Worm (Caenorhabditis elegans) whole organism, young adult: Measurements from ENCODE around the gene F11A10.5.
A peak's percentile ranks its signal among the peaks of the same experiment; 100 is the strongest.

Experiments
- B0336.3 ChIP-seq: fragments of 200-800 bp; sonication (Bioruptor generic); IDR thresholded peaks from 2 replicates; pipeline ENCODE4 v1.3.6; 2022; ENCODE audit warnings: missing genetic modification characterization, missing compliant biosample characterization
- C17E4.6 ChIP-seq: fragments of 200-800 bp; sonication (Bioruptor generic); IDR thresholded peaks from 2 replicates; pipeline ENCODE4 v1.3.6; 2022; ENCODE audit warnings: missing genetic modification reagents, missing genetic modification characterization, missing compliant biosample characterization
- D2030.7 ChIP-seq: fragments of 200-800 bp; sonication (Bioruptor generic); IDR thresholded peaks from 2 replicates; pipeline ENCODE4 v1.3.6; 2022; ENCODE audit warnings: missing genetic modification reagents, missing genetic modification characterization, missing compliant biosample characterization
- F10E7.11 ChIP-seq: sonication (generic microtip); optimal IDR thresholded peaks from 2 replicates; lab custom pipeline; 2017; ENCODE audit warnings: mild to moderate bottlenecking, missing genetic modification characterization, moderate library complexity, missing compliant biosample characterization
- F22D6.2 ChIP-seq: sonication (generic microtip); optimal IDR thresholded peaks from 2 replicates; lab custom pipeline; 2016; ENCODE audit warnings: mild to moderate bottlenecking, missing genetic modification characterization, missing compliant biosample characterization
- F52B5.7 ChIP-seq: sonication (generic microtip); optimal IDR thresholded peaks from 2 replicates; lab custom pipeline; 2016; ENCODE audit warnings: mild to moderate bottlenecking, missing genetic modification characterization, missing compliant biosample characterization
- F55B11.4 ChIP-seq: sonication (generic microtip); optimal IDR thresholded peaks from 2 replicates; lab custom pipeline; 2016; ENCODE audit warnings: missing compliant biosample characterization, missing genetic modification characterization, borderline replicate concordance; ENCODE audit not compliant: insufficient read depth
- Y53G8AR.9 ChIP-seq: fragments of 200-800 bp; sonication (Bioruptor generic); conservative IDR thresholded peaks from 2 replicates; pipeline ENCODE4 v1.3.6; 2022; ENCODE audit warnings: missing genetic modification reagents, missing genetic modification characterization, missing compliant biosample characterization
- Y56A3A.18 ChIP-seq: fragments of 200-800 bp; sonication (Bioruptor generic); IDR thresholded peaks from 2 replicates; pipeline ENCODE4 v1.3.6; 2022; ENCODE audit warnings: missing genetic modification reagents, missing genetic modification characterization, missing compliant biosample characterization
- Y95B8A.8 ChIP-seq: fragments of 200-800 bp; sonication (Bioruptor generic); IDR thresholded peaks from 2 replicates; pipeline ENCODE4 v1.3.6; 2022; ENCODE audit warnings: missing genetic modification reagents, missing genetic modification characterization, missing compliant biosample characterization
- ZK185.1 ChIP-seq: sonication (generic microtip); optimal IDR thresholded peaks from 2 replicates; lab custom pipeline; 2016; ENCODE audit warnings: mild to moderate bottlenecking, missing genetic modification characterization, missing compliant biosample characterization; ENCODE audit not compliant: poor library complexity, severe bottlenecking
- athp-1 ChIP-seq: sonication (generic microtip); optimal IDR thresholded peaks from 2 replicates; lab custom pipeline; 2017; ENCODE audit warnings: mild to moderate bottlenecking, missing genetic modification characterization, missing compliant biosample characterization
- attf-5 ChIP-seq: fragments of 200-800 bp; sonication (Bioruptor generic); optimal IDR thresholded peaks from 2 replicates; lab custom pipeline; 2018; ENCODE audit warnings: mild to moderate bottlenecking, missing genetic modification characterization, missing compliant biosample characterization
- ceh-40 ChIP-seq: fragments of 200-800 bp; sonication (Bioruptor generic); IDR thresholded peaks from 2 replicates; pipeline ENCODE4 v1.3.6; 2022; ENCODE audit warnings: missing genetic modification characterization, missing compliant biosample characterization
- ceh-58 ChIP-seq: fragments of 200-800 bp; sonication (Bioruptor generic); IDR thresholded peaks from 2 replicates; pipeline ENCODE4 v1.3.6; 2022; ENCODE audit warnings: missing genetic modification characterization, missing compliant biosample characterization
- die-1 ChIP-seq: sonication (generic microtip); optimal IDR thresholded peaks from 2 replicates; lab custom pipeline; 2016; ENCODE audit warnings: missing genotype, mild to moderate bottlenecking, missing genetic modification characterization, missing compliant biosample characterization
- dox-1 ChIP-seq: fragments of 200-800 bp; sonication (Bioruptor generic); IDR thresholded peaks from 2 replicates; pipeline ENCODE4 v1.3.6; 2022; ENCODE audit warnings: missing genetic modification reagents, missing genetic modification characterization, missing compliant biosample characterization
- dpl-1 ChIP-seq: fragments of 150-350 bp; optimal IDR thresholded peaks from 2 replicates; lab custom pipeline; 2014; ENCODE audit warnings: missing biosample characterization, missing genetic modification reagents, missing genetic modification characterization
- efl-1 ChIP-seq: fragments of 150-350 bp; optimal IDR thresholded peaks from 2 replicates; lab custom pipeline; 2014; ENCODE audit warnings: missing biosample characterization, missing genetic modification reagents, missing genetic modification characterization
- egl-44 ChIP-seq: fragments of 200-800 bp; sonication (Bioruptor generic); IDR thresholded peaks from 2 replicates; pipeline ENCODE4 v1.3.6; 2022; ENCODE audit warnings: missing genetic modification reagents, missing genetic modification characterization, missing compliant biosample characterization
- hrde-1 ChIP-seq: sonication (generic microtip); optimal IDR thresholded peaks from 2 replicates; lab custom pipeline; 2016; ENCODE audit warnings: missing genetic modification characterization, mild to moderate bottlenecking, missing compliant biosample characterization, moderate library complexity, missing genotype, missing genetic modification reagents, borderline replicate concordance
- hsf-1 ChIP-seq: fragments of 200-800 bp; sonication (Bioruptor generic); IDR thresholded peaks from 2 replicates; pipeline ENCODE4 v1.3.6; 2022; ENCODE audit warnings: missing genetic modification reagents, missing genetic modification characterization, missing compliant biosample characterization
- lag-1 ChIP-seq: fragments of 200-800 bp; sonication (Bioruptor generic); IDR thresholded peaks from 2 replicates; pipeline ENCODE4 v1.3.6; 2022; ENCODE audit warnings: missing genetic modification reagents, missing genetic modification characterization, missing compliant biosample characterization
- let-607 ChIP-seq, 2 experiments: fragments of 200-800 bp in 1 of 2; sonication (Bioruptor generic) in 1 of 2; sonication (generic microtip) in 1 of 2; optimal IDR thresholded peaks; 2 replicates each; lab custom pipeline; 2016 to 2018; ENCODE audit warnings: mild to moderate bottlenecking in 2 of 2, missing compliant biosample characterization in 2 of 2, missing genetic modification characterization in 2 of 2, moderate library complexity in 2 of 2, missing genotype in 1 of 2
- lin-26 ChIP-seq: fragments of 200-800 bp; sonication (Bioruptor generic); IDR thresholded peaks from 2 replicates; pipeline ENCODE4 v1.3.6; 2022; ENCODE audit warnings: missing genetic modification reagents, missing genetic modification characterization, missing compliant biosample characterization
- lin-40 ChIP-seq: sonication (generic microtip); optimal IDR thresholded peaks from 2 replicates; lab custom pipeline; 2016; ENCODE audit warnings: missing genetic modification characterization, mild to moderate bottlenecking, missing compliant biosample characterization, missing genotype, missing genetic modification reagents
- lin-54 ChIP-seq: fragments of 200-800 bp; sonication (Bioruptor generic); optimal IDR thresholded peaks from 2 replicates; lab custom pipeline; 2018; ENCODE audit warnings: mild to moderate bottlenecking, missing genetic modification characterization, missing compliant biosample characterization
- lsl-1 ChIP-seq: fragments of 200-800 bp; sonication (Bioruptor generic); optimal IDR thresholded peaks from 2 replicates; lab custom pipeline; 2018; ENCODE audit warnings: mild to moderate bottlenecking, missing genetic modification characterization, moderate library complexity, missing compliant biosample characterization
- madf-10 ChIP-seq: sonication (generic microtip); optimal IDR thresholded peaks from 2 replicates; lab custom pipeline; 2016; ENCODE audit warnings: mild to moderate bottlenecking, missing genetic modification characterization, missing compliant biosample characterization
- mel-28 ChIP-seq: sonication (generic microtip); optimal IDR thresholded peaks from 2 replicates; lab custom pipeline; 2016; ENCODE audit warnings: borderline replicate concordance, mild to moderate bottlenecking, missing genetic modification characterization, missing compliant biosample characterization
- nfyb-1 ChIP-seq: fragments of 200-800 bp; sonication (Bioruptor generic); IDR thresholded peaks from 2 replicates; pipeline ENCODE4 v1.3.6; 2022; ENCODE audit warnings: missing genetic modification reagents, missing genetic modification characterization, missing compliant biosample characterization
- nhr-90 ChIP-seq: sonication (generic microtip); optimal IDR thresholded peaks from 2 replicates; lab custom pipeline; 2016; ENCODE audit warnings: missing genotype, mild to moderate bottlenecking, missing genetic modification characterization, missing compliant biosample characterization
- pha-4 ChIP-seq: fragments of 150-350 bp; sonication (generic microtip); optimal IDR thresholded peaks from 2 replicates; lab custom pipeline; 2014; ENCODE audit warnings: missing biosample characterization, missing genetic modification reagents, missing genetic modification characterization
- sdz-38 ChIP-seq: sonication (generic microtip); optimal IDR thresholded peaks from 2 replicates; lab custom pipeline; 2016; ENCODE audit warnings: missing genotype, missing genetic modification characterization, missing compliant biosample characterization
- snpc-1.1 ChIP-seq: sonication (generic microtip); optimal IDR thresholded peaks from 2 replicates; lab custom pipeline; 2017; ENCODE audit warnings: missing genetic modification characterization, mild to moderate bottlenecking, missing compliant biosample characterization, antibody characterized with exemption, moderate library complexity, missing genotype, missing genetic modification reagents; ENCODE audit not compliant: insufficient read depth
- sptf-2 ChIP-seq: fragments of 200-800 bp; sonication (Bioruptor generic); optimal IDR thresholded peaks from 2 replicates; lab custom pipeline; 2018; ENCODE audit warnings: mild to moderate bottlenecking, missing genetic modification characterization, missing compliant biosample characterization
- tbp1 ChIP-seq: fragments of 200-800 bp; sonication (Bioruptor generic); optimal IDR thresholded peaks from 2 replicates; lab custom pipeline; 2018; ENCODE audit warnings: mild to moderate bottlenecking, missing genetic modification characterization, missing compliant biosample characterization
- tbx-9 ChIP-seq: sonication (generic microtip); optimal IDR thresholded peaks from 2 replicates; lab custom pipeline; 2016; ENCODE audit warnings: borderline replicate concordance, missing genetic modification characterization, inconsistent platforms, missing compliant biosample characterization
- zim-3 ChIP-seq: sonication (generic microtip); optimal IDR thresholded peaks from 2 replicates; lab custom pipeline; 2017; ENCODE audit warnings: mild to moderate bottlenecking, missing genetic modification characterization, moderate library complexity, missing compliant biosample characterization
- ztf-18 ChIP-seq: sonication (generic microtip); optimal IDR thresholded peaks from 2 replicates; lab custom pipeline; 2016; ENCODE audit warnings: missing genotype, mild to moderate bottlenecking, missing genetic modification characterization, missing compliant biosample characterization
- ztf-22 ChIP-seq: fragments of 200-800 bp; sonication (Bioruptor generic); optimal IDR thresholded peaks from 2 replicates; lab custom pipeline; 2018; ENCODE audit warnings: mild to moderate bottlenecking, missing genetic modification characterization, moderate library complexity, missing compliant biosample characterization
- ztf-28 ChIP-seq: fragments of 200-800 bp; sonication (Bioruptor generic); IDR thresholded peaks from 2 replicates; pipeline ENCODE4 v1.3.6; 2022; ENCODE audit warnings: missing genetic modification reagents, missing genetic modification characterization, missing compliant biosample characterization
- ztf-3 ChIP-seq: fragments of 200-800 bp; sonication (Bioruptor generic); optimal IDR thresholded peaks from 2 replicates; lab custom pipeline; 2018; ENCODE audit warnings: mild to moderate bottlenecking, missing genetic modification characterization, missing compliant biosample characterization
- ztf-6 ChIP-seq: fragments of 200-800 bp; sonication (Bioruptor generic); IDR thresholded peaks from 2 replicates; pipeline ENCODE4 v1.3.6; 2022; ENCODE audit warnings: missing genetic modification reagents, missing genetic modification characterization, missing compliant biosample characterization

The F11A10.5 gene

ce11 chrIV:12084178-12084577, 9.7 kb upstream of the F11A10.5 start, which contains the start of gene repo-1:
Gene repo-1 (plus strand): TSS chrIV:12084478.
- TF ChIP-seq Y53G8AR.9 (GFP tag; lab: Robert Waterston, UW) = 0 out of 2 replicates have a peak, but pooled peaks have one; percentile 27
- no peak for TF ChIP-seq dpl-1 (GFP tag; lab: Kevin White, UChicago)
- TF ChIP-seq D2030.7 = no peak
- TF ChIP-seq ceh-58 (GFP tag; lab: Robert Waterston, UW) = no peak
- TF ChIP-seq ceh-40 (GFP tag; lab: Robert Waterston, UW) = no peak

ce11 chrIV:12084587-12084986, 9.3 kb upstream of the F11A10.5 start:
- TF ChIP-seq hrde-1 (tag; lab: Kevin White, UChicago) (peak; percentile 65), F52B5.7 (no peak), dox-1 (peak; percentile 20; the same call in 1 of the 2 replicates), ztf-3 (no peak), egl-44 (GFP tag; lab: Robert Waterston, UW) (no peak), attf-5 (no peak), F22D6.2 (tag; lab: Kevin White, UChicago) (no peak), snpc-1.1 (tag; lab: Kevin White, UChicago) (no peak), athp-1 (no peak), F10E7.11 (tag; lab: Kevin White, UChicago) (no peak), nfyb-1 (GFP tag; lab: Robert Waterston, UW) (no peak), Y53G8AR.9 (GFP tag; lab: Robert Waterston, UW) (no peak), lag-1 (no peak), efl-1 (no peak), hsf-1 (no peak), D2030.7 (no peak)

- TF ChIP-seq zim-3 (tag; lab: Kevin White, UChicago) = no peak
- no peak for TF ChIP-seq tbp1 (GFP tag; lab: Kevin White, UChicago)
- TF ChIP-seq die-1 = no peak
- no peak for TF ChIP-seq sptf-2 (GFP tag; lab: Kevin White, UChicago)
- TF ChIP-seq lin-40 = no peak
- TF ChIP-seq Y56A3A.18 (GFP tag; lab: Robert Waterston, UW) = no peak
- no peak for TF ChIP-seq F10E7.11 (tag; lab: Kevin White, UChicago)
- TF ChIP-seq ztf-28 (GFP tag; lab: Robert Waterston, UW) = no peak
- no peak for TF ChIP-seq F55B11.4
- TF ChIP-seq tbx-9 (tag; lab: Kevin White, UChicago) = no peak
- no peak for TF ChIP-seq lin-54
- TF ChIP-seq lag-1 = no peak
- no peak for TF ChIP-seq B0336.3 (GFP tag; lab: Robert Waterston, UW)
- TF ChIP-seq ztf-22 (GFP tag; lab: Kevin White, UChicago) = no peak
- TF ChIP-seq ztf-6 (GFP tag; lab: Robert Waterston, UW) = no peak
- no peak for TF ChIP-seq nhr-90 (tag; lab: Kevin White, UChicago)
Measured at ce11 chrIV:12085120-12085519, 8.8 kb upstream of the F11A10.5 start, which contains the start of gene rbm-34. Gene rbm-34 (plus strand): TSS chrIV:12085420.

- TF ChIP-seq lsl-1 (GFP tag; lab: Kevin White, UChicago) = peak; percentile 76
- peak; percentile 76 for TF ChIP-seq B0336.3 (GFP tag; lab: Robert Waterston, UW)
- peak; percentile 75; the same call in 1 of the 2 replicates for TF ChIP-seq C17E4.6 (GFP tag; lab: Robert Waterston, UW)
- peak; percentile 98 for TF ChIP-seq lin-26 (GFP tag; lab: Robert Waterston, UW)
- peak; percentile 41 for TF ChIP-seq efl-1
- peak; percentile 81 for TF ChIP-seq attf-5
- TF ChIP-seq ZK185.1 = peak; percentile 92
- TF ChIP-seq let-607 (tag; optimal IDR thresholded peaks at IDR 0.05; lab: Kevin White, UChicago) = peak; percentile 63 to 65
- TF ChIP-seq Y53G8AR.9 (GFP tag; lab: Robert Waterston, UW) = peak; percentile 68; the same call in 1 of the 2 replicates
- no peak for TF ChIP-seq ztf-22 (GFP tag; lab: Kevin White, UChicago)
- TF ChIP-seq pha-4 (tag; lab: Kevin White, UChicago) = no peak
- TF ChIP-seq ztf-18 (tag; lab: Kevin White, UChicago) = peak; percentile 79
- TF ChIP-seq mel-28 (tag; lab: Kevin White, UChicago) = no peak
- no peak for TF ChIP-seq ztf-3
- peak; percentile 80 for TF ChIP-seq madf-10 (tag; lab: Kevin White, UChicago)
- peak; percentile 81 for TF ChIP-seq egl-44 (GFP tag; lab: Robert Waterston, UW)
- no peak for TF ChIP-seq sdz-38 (tag; lab: Kevin White, UChicago)
- peak; percentile 76; the same call in 1 of the 2 replicates for TF ChIP-seq Y95B8A.8
Measured at ce11 chrIV:12086498-12086897, 7.4 kb upstream of the F11A10.5 start.
